Worm (Caenorhabditis elegans): ENCODE measurements around the gene bkip-1.

DNA sequence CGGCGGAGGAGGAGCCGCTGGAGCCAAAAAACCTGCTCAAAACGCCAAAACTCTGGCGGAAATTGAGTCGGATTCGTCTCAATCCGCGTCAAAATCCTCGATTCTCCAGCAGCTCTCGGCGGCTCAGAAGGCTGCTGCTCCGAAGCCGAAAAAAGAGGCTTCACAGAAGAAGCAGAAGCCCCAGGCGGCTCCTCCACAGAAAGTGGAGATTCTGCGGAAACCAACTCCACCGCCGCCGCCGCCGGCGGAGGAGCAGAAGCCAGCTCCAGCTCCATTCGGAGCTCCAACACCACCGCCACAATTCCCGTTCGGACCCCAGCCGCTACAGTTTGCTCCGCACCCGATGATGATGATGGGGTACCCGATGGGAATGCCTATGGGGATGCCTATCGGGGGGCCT, 14.1 kb upstream of the bkip-1 start:
- TF ChIP-seq rnt-1 (tag; optimal IDR thresholded peaks at IDR 0.05) (no peak), ama-1 (optimal IDR thresholded peaks at IDR 0.05) (no peak), ref-2 (tag; optimal IDR thresholded peaks at IDR 0.05) (no peak), Y22D7AL.16 (tag; optimal IDR thresholded peaks at IDR 0.05) (no peak), pqm-1 (tag; optimal IDR thresholded peaks at IDR 0.05) (no peak), dve-1 (tag; optimal IDR thresholded peaks at IDR 0.05) (no peak)
